Worm (Caenorhabditis elegans) whole organism, L1 larva: ENCODE data around the gene zig-12.
A peak's percentile ranks its signal among the peaks of the same experiment; 100 is the strongest.

ENCODE experiments used
- C04F5.9 ChIP-seq: sonication (generic microtip); optimal IDR thresholded peaks from 2 replicates; lab custom pipeline; 2016; ENCODE audit warnings: missing genetic modification characterization, missing compliant biosample characterization
- ama-1 ChIP-seq: fragments of 150-350 bp; optimal IDR thresholded peaks from 2 replicates; lab custom pipeline; 2014
- blmp-1 ChIP-seq: fragments of 150-350 bp; optimal IDR thresholded peaks from 2 replicates; lab custom pipeline; 2014; ENCODE audit warnings: missing biosample characterization, missing genetic modification characterization
- ets-5 ChIP-seq: fragments of 200-800 bp; sonication (Bioruptor generic); IDR thresholded peaks from 2 replicates; pipeline ENCODE4 v1.3.6; 2022; ENCODE audit warnings: missing genetic modification characterization, missing compliant biosample characterization
- lin-15B ChIP-seq: fragments of 150-350 bp; sonication (generic microtip); optimal IDR thresholded peaks from 3 replicates; lab custom pipeline; 2014; ENCODE audit warnings: missing biosample characterization, missing genetic modification characterization
- mdl-1 ChIP-seq, 2 experiments: fragments of 150-350 bp; optimal IDR thresholded peaks; 2 replicates each; lab custom pipeline; 2014 to 2017; ENCODE audit warnings: missing biosample characterization in 2 of 2, missing genetic modification characterization in 2 of 2, inconsistent platforms in 1 of 2
- unc-62 ChIP-seq: fragments of 150-350 bp; optimal IDR thresholded peaks from 2 replicates; lab custom pipeline; 2014; ENCODE audit warnings: missing biosample characterization, missing genetic modification reagents, missing genetic modification characterization
- unc-86 ChIP-seq: sonication (generic microtip); optimal IDR thresholded peaks from 2 replicates; lab custom pipeline; 2016; ENCODE audit warnings: missing genetic modification characterization, missing compliant biosample characterization
- ztf-4 ChIP-seq: fragments of 150-350 bp; optimal IDR thresholded peaks from 2 replicates; lab custom pipeline; 2014; ENCODE audit warnings: missing biosample characterization, missing genetic modification characterization

DNA sequence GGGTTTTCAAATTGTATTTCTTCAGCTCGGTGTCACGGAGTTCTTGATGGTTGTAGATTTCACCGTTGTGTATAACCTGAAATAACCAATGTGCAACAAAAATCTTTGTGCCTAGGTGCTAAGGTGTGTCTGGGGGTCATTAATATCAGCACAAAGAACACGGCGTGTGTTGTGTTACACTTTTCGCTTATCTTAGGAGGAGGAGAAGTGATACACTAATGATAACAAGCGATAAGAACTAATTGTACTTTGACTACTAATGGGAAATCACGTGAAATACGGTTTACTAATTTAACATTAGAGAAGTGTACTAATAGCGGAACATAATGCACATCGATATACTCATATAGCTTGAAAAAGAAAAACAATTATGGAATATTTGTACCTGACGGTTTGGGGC, 13.5 kb upstream of the zig-12 start:
- TF ChIP-seq ztf-4 (tag; lab: Kevin White, UChicago), result no peak
- TF ChIP-seq mdl-1 (tag; optimal IDR thresholded peaks at IDR 0.05; lab: Kevin White, UChicago), result no peak
- no peak for TF ChIP-seq lin-15B (tag; lab: Kevin White, UChicago)
- TF ChIP-seq blmp-1, result peak; percentile 59
- TF ChIP-seq ets-5 (GFP tag; lab: Robert Waterston, UW), result no peak
- TF ChIP-seq ama-1 (lab: Kevin White, UChicago), result no peak
- TF ChIP-seq C04F5.9 (tag; lab: Kevin White, UChicago), result no peak
- TF ChIP-seq unc-62 (GFP tag; lab: Kevin White, UChicago), result no peak
- no peak for TF ChIP-seq unc-86 (tag; lab: Kevin White, UChicago)
